Fruit fly (Drosophila melanogaster) whole organism, embryonic: ENCODE measurements around the gene CG31875.

Experiments
- Asciz ChIP-seq: fragments of 200-800 bp; sonication (Bioruptor generic); optimal IDR thresholded peaks from 2 replicates; lab custom pipeline; 2017; ENCODE audit warnings: missing biosample characterization, mild to moderate bottlenecking, missing genetic modification characterization, missing genetic modification reagents
- BEAF-32 ChIP-seq: fragments of 200-800 bp; sonication (Bioruptor generic); optimal IDR thresholded peaks from 3 replicates; lab custom pipeline; 2017; ENCODE audit warnings: missing biosample characterization, missing genetic modification characterization, mild to moderate bottlenecking, moderate library complexity, missing genetic modification reagents
- CG10321 ChIP-seq: fragments of 200-800 bp; sonication (Bioruptor generic); IDR thresholded peaks from 2 replicates; pipeline ENCODE4 v1.3.6; 2022; ENCODE audit warnings: missing biosample characterization, missing genetic modification characterization
- CG10431 ChIP-seq: fragments of 200-800 bp; sonication (Bioruptor generic); optimal IDR thresholded peaks from 3 replicates; lab custom pipeline; 2018; ENCODE audit warnings: missing biosample characterization, mild to moderate bottlenecking, missing genetic modification characterization
- CG13287 ChIP-seq: fragments of 200-800 bp; sonication (Bioruptor generic); IDR thresholded peaks from 2 replicates; pipeline ENCODE4 v1.3.6; 2022; ENCODE audit warnings: missing biosample characterization, missing genetic modification characterization; ENCODE audit not compliant: partially characterized antibody
- CG15073 ChIP-seq: fragments of 200-800 bp; sonication (Bioruptor generic); optimal IDR thresholded peaks from 2 replicates; lab custom pipeline; 2016; ENCODE audit warnings: missing biosample characterization, missing genetic modification characterization
- CG17186 ChIP-seq: fragments of 200-800 bp; sonication (Bioruptor generic); optimal IDR thresholded peaks from 3 replicates; lab custom pipeline; 2017; ENCODE audit warnings: missing biosample characterization, missing genetic modification reagents, missing genetic modification characterization
- CG17385 ChIP-seq: fragments of 200-800 bp; sonication (Bioruptor generic); optimal IDR thresholded peaks from 3 replicates; lab custom pipeline; 2018; ENCODE audit warnings: missing biosample characterization, mild to moderate bottlenecking, missing genetic modification characterization
- CG2116 ChIP-seq: fragments of 200-800 bp; sonication (Bioruptor generic); optimal IDR thresholded peaks from 3 replicates; lab custom pipeline; 2018; ENCODE audit warnings: missing biosample characterization, mild to moderate bottlenecking, missing genetic modification characterization
- CG2712 ChIP-seq: fragments of 200-800 bp; optimal IDR thresholded peaks from 3 replicates; lab custom pipeline; 2019; ENCODE audit warnings: missing biosample characterization, mild to moderate bottlenecking, missing genetic modification characterization, moderate library complexity
- CG31224 ChIP-seq: fragments of 200-800 bp; sonication (Bioruptor generic); IDR thresholded peaks from 2 replicates; pipeline ENCODE4 v1.3.6; 2022; ENCODE audit warnings: missing biosample characterization, missing genetic modification characterization
- CG34422 ChIP-seq: fragments of 200-800 bp; sonication (Bioruptor generic); IDR thresholded peaks from 3 replicates; pipeline ENCODE4 v1.3.6; 2022; ENCODE audit warnings: missing biosample characterization, missing genetic modification characterization
- CG3995 ChIP-seq: fragments of 200-800 bp; sonication (Bioruptor generic); optimal IDR thresholded peaks from 3 replicates; lab custom pipeline; 2016; ENCODE audit warnings: missing biosample characterization, missing genetic modification characterization
- CG4854 ChIP-seq: fragments of 200-800 bp; sonication (Bioruptor generic); optimal IDR thresholded peaks from 2 replicates; lab custom pipeline; 2016; ENCODE audit warnings: missing biosample characterization, missing genetic modification characterization, inconsistent platforms
- CG6813 ChIP-seq: fragments of 200-800 bp; sonication (Bioruptor generic); optimal IDR thresholded peaks from 2 replicates; lab custom pipeline; 2017; ENCODE audit warnings: missing biosample characterization, missing genetic modification characterization, mild to moderate bottlenecking, moderate library complexity, missing genetic modification reagents
- CG7928 ChIP-seq: fragments of 200-800 bp; sonication (Bioruptor generic); optimal IDR thresholded peaks from 2 replicates; lab custom pipeline; 2017; ENCODE audit warnings: missing biosample characterization, mild to moderate bottlenecking, missing genetic modification characterization
- CG9609 ChIP-seq: fragments of 200-800 bp; sonication (Bioruptor generic); optimal IDR thresholded peaks from 3 replicates; lab custom pipeline; 2016; ENCODE audit warnings: missing biosample characterization, missing genetic modification characterization
- D ChIP-seq, 2 experiments: fragments of 200-800 bp in 1 of 2; fragments of >200 bp in 1 of 2; sonication (Bioruptor generic) in 1 of 2; optimal IDR thresholded peaks; 2 replicates in 1 of 2; 3 replicates in 1 of 2; lab custom pipeline; 2017; ENCODE audit warnings: mild to moderate bottlenecking in 1 of 2, missing biosample characterization in 1 of 2, missing genetic modification characterization in 1 of 2, missing genetic modification reagents in 1 of 2
- Dref ChIP-seq: fragments of 200-800 bp; sonication (Bioruptor generic); IDR thresholded peaks from 2 replicates; pipeline ENCODE4 v1.3.6; 2022; ENCODE audit warnings: missing biosample characterization, missing genetic modification characterization
- Med ChIP-seq: fragments of 200-800 bp; sonication (Bioruptor generic); peaks from one replicate; lab custom pipeline; 2016; ENCODE audit warnings: missing biosample characterization, missing genetic modification characterization, mild to moderate bottlenecking, inconsistent platforms, moderate library complexity
- Nf-YC ChIP-seq: fragments of 200-800 bp; optimal IDR thresholded peaks from 3 replicates; lab custom pipeline; 2019; ENCODE audit warnings: missing biosample characterization, mild to moderate bottlenecking, missing genetic modification characterization, moderate library complexity
- Pdp1 ChIP-seq, 2 experiments: fragments of 200-800 bp; sonication (Bioruptor generic); optimal IDR thresholded peaks; 3 replicates each; lab custom pipeline; 2016; ENCODE audit warnings: missing biosample characterization in 2 of 2, missing genetic modification characterization in 2 of 2, mild to moderate bottlenecking in 1 of 2, moderate library complexity in 1 of 2
- Scr ChIP-seq: fragments of 200-800 bp; sonication (Bioruptor generic); IDR thresholded peaks from 2 replicates; pipeline ENCODE4 v1.3.6; 2022; ENCODE audit warnings: missing biosample characterization, missing genetic modification characterization; ENCODE audit not compliant: partially characterized antibody
- Six4 ChIP-seq: fragments of 200-800 bp; sonication (Bioruptor generic); optimal IDR thresholded peaks from 2 replicates; lab custom pipeline; 2016; ENCODE audit warnings: missing biosample characterization, missing genetic modification characterization
- Sox100B ChIP-seq: fragments of 200-800 bp; sonication (Bioruptor generic); optimal IDR thresholded peaks from 3 replicates; lab custom pipeline; 2018; ENCODE audit warnings: missing biosample characterization, mild to moderate bottlenecking, missing genetic modification characterization
- Sry-β ChIP-seq: fragments of 200-800 bp; sonication (Bioruptor generic); optimal IDR thresholded peaks from 2 replicates; lab custom pipeline; 2018; ENCODE audit warnings: missing biosample characterization, mild to moderate bottlenecking, missing genetic modification characterization, moderate library complexity
- Stat92E ChIP-seq, 3 experiments: fragments of >200 bp in 2 of 3; fragments of 200-800 bp in 1 of 3; sonication (Bioruptor generic) in 1 of 3; optimal IDR thresholded peaks; 2 replicates each; lab custom pipeline; 2017 to 2019; ENCODE audit warnings: missing biosample characterization in 3 of 3, missing genetic modification characterization in 3 of 3, mild to moderate bottlenecking in 1 of 3, moderate library complexity in 1 of 3
- ac ChIP-seq: fragments of 200-800 bp; sonication (Bioruptor generic); optimal IDR thresholded peaks from 3 replicates; lab custom pipeline; 2017; ENCODE audit warnings: missing biosample characterization, mild to moderate bottlenecking, missing genetic modification characterization
- ara ChIP-seq: fragments of 200-800 bp; sonication (Bioruptor generic); IDR thresholded peaks from 2 replicates; pipeline ENCODE4 v1.3.6; 2022; ENCODE audit warnings: missing biosample characterization, missing genetic modification characterization
- ato ChIP-seq: fragments of 200-800 bp; sonication (Bioruptor generic); IDR thresholded peaks from 2 replicates; pipeline ENCODE4 v1.3.6; 2022; ENCODE audit warnings: missing biosample characterization, missing genetic modification characterization; ENCODE audit not compliant: partially characterized antibody
- bbx ChIP-seq: fragments of 200-800 bp; sonication (Bioruptor generic); IDR thresholded peaks from 2 replicates; pipeline ENCODE4 v1.3.6; 2022; ENCODE audit warnings: missing biosample characterization, missing genetic modification characterization; ENCODE audit not compliant: partially characterized antibody
- bcd ChIP-seq: fragments of 200-800 bp; sonication (Bioruptor generic); optimal IDR thresholded peaks from 2 replicates; lab custom pipeline; 2017; ENCODE audit warnings: missing biosample characterization, mild to moderate bottlenecking, missing genetic modification characterization
- dmrt99B ChIP-seq: fragments of 200-800 bp; sonication (Bioruptor generic); optimal IDR thresholded peaks from 2 replicates; lab custom pipeline; 2018; ENCODE audit warnings: missing biosample characterization, mild to moderate bottlenecking, missing genetic modification characterization, moderate library complexity
- dysf ChIP-seq: fragments of 200-800 bp; sonication (Bioruptor generic); IDR thresholded peaks from 3 replicates; pipeline ENCODE4 v1.3.6; 2022; ENCODE audit warnings: missing biosample characterization, missing genetic modification characterization
- gcm ChIP-seq: fragments of 200-800 bp; sonication (Bioruptor generic); optimal IDR thresholded peaks from 2 replicates; lab custom pipeline; 2019; ENCODE audit warnings: missing biosample characterization, mild to moderate bottlenecking, missing genetic modification characterization, moderate library complexity
- gcm2 ChIP-seq: fragments of 200-800 bp; sonication (Bioruptor generic); optimal IDR thresholded peaks from 2 replicates; lab custom pipeline; 2016; ENCODE audit warnings: missing biosample characterization, missing genetic modification characterization
- gsb ChIP-seq: fragments of 200-800 bp; sonication (Bioruptor generic); IDR thresholded peaks from 2 replicates; pipeline ENCODE4 v1.3.6; 2022; ENCODE audit warnings: missing biosample characterization, missing genetic modification characterization
- h ChIP-seq: fragments of >200 bp; optimal IDR thresholded peaks from 2 replicates; lab custom pipeline; 2017
- insv ChIP-seq, 2 experiments: fragments of 200-800 bp; sonication (Bioruptor generic); optimal IDR thresholded peaks; 3 replicates each; lab custom pipeline; 2016 to 2018; ENCODE audit warnings: missing biosample characterization in 2 of 2, missing genetic modification characterization in 2 of 2
- mld ChIP-seq: fragments of 200-800 bp; sonication (Bioruptor generic); IDR thresholded peaks from 3 replicates; pipeline ENCODE4 v1.3.6; 2022; ENCODE audit warnings: missing biosample characterization, missing genetic modification characterization; ENCODE audit not compliant: partially characterized antibody
- nerfin-2 ChIP-seq: fragments of 200-800 bp; sonication (Bioruptor generic); IDR thresholded peaks from 2 replicates; pipeline ENCODE4 v1.3.6; 2022; ENCODE audit warnings: missing biosample characterization, missing genetic modification characterization; ENCODE audit not compliant: partially characterized antibody
- ssp ChIP-seq: fragments of 200-800 bp; sonication (Bioruptor generic); IDR thresholded peaks from 2 replicates; pipeline ENCODE4 v1.3.6; 2022; ENCODE audit warnings: missing biosample characterization, missing genetic modification characterization
- stwl ChIP-seq: fragments of 200-800 bp; sonication (Bioruptor generic); optimal IDR thresholded peaks from 3 replicates; lab custom pipeline; 2018; ENCODE audit warnings: missing biosample characterization, mild to moderate bottlenecking, missing genetic modification characterization, moderate library complexity
- tio ChIP-seq: fragments of 200-800 bp; sonication (Bioruptor generic); optimal IDR thresholded peaks from 2 replicates; lab custom pipeline; 2017; ENCODE audit warnings: missing biosample characterization, missing genetic modification characterization, inconsistent platforms
- trem ChIP-seq: fragments of 200-800 bp; optimal IDR thresholded peaks from 3 replicates; lab custom pipeline; 2019; ENCODE audit warnings: missing biosample characterization, mild to moderate bottlenecking, missing genetic modification characterization, moderate library complexity
- yki ChIP-seq: fragments of >200 bp; optimal IDR thresholded peaks from 3 replicates; lab custom pipeline; 2018
- z ChIP-seq: fragments of 200-800 bp; sonication (Bioruptor generic); IDR thresholded peaks from 3 replicates; pipeline ENCODE4 v1.3.6; 2022; ENCODE audit warnings: missing biosample characterization, missing genetic modification characterization

Gene CG31875

DNA sequence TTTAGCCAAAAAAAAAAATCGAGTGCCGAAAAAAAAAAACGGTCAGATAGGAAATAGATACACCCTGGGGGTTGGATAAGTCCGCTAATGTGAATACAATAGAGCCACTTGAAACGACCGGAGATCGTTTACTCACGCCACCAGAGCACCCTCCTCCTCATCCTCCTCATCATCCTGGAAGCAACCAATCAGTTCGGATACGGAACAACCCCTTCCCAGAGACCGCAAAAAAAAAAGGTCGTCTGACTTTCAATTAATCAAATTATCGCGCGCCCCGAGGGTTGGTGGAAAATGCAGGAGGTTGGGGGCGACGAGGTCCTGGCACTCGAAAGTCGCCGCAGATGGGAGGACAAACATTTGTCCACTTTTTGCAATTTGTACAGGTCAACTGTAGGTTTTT, 29.9 kb downstream of the CG31875 start (continued):
- TF ChIP-seq BEAF-32 (GFP tag; lab: Kevin White, UChicago): no peak
- no peak for TF ChIP-seq CG31224 (GFP tag; lab: Robert Waterston, UW)
- 0 out of 3 replicates have a peak, but pooled peaks have one; percentile 17 for TF ChIP-seq mld (GFP tag; lab: Robert Waterston, UW)
- no peak for TF ChIP-seq CG34422 (GFP tag; lab: Robert Waterston, UW)
- TF ChIP-seq, all 482 proteins: peak for 5

- TF ChIP-seq CG13287 (GFP tag; lab: Robert Waterston, UW) (peak; percentile 76), CG2712 (tag; lab: Kevin White, UChicago) (peak; percentile 20), CG10431 (no peak), bbx (GFP tag; lab: Robert Waterston, UW) (0 out of 2 replicates have a peak, but pooled peaks have one; percentile 27), stwl (tag; lab: Kevin White, UChicago) (peak; percentile 6), Pdp1 (GFP tag; optimal IDR thresholded peaks at IDR 0.05; lab: Kevin White, UChicago) (peak in 1 of 2 experiments; percentile 74), Stat92E (GFP tag; optimal IDR thresholded peaks at IDR 0.05; lab: Kevin White, UChicago) (no peak), CG17186 (GFP tag; lab: Kevin White, UChicago) (no peak), gcm2 (GFP tag; lab: Kevin White, UChicago) (no peak), CG2116 (peak; percentile 45), Med (GFP tag; lab: Kevin White, UChicago) (peak; percentile 70), Sox100B (GFP tag; lab: Kevin White, UChicago) (no peak), ac (GFP tag; lab: Kevin White, UChicago) (no peak), trem (peak; percentile 20), ssp (GFP tag; lab: Robert Waterston, UW) (no peak), CG17385 (GFP tag; lab: Kevin White, UChicago) (no peak), Nf-YC (no peak), CG7928 (GFP tag; lab: Kevin White, UChicago) (no peak), gsb (no peak), gcm (GFP tag; lab: Kevin White, UChicago) (no peak), CG9609 (GFP tag; lab: Kevin White, UChicago) (no peak), CG4854 (GFP tag; lab: Kevin White, UChicago) (no peak), Scr (GFP tag; lab: Robert Waterston, UW) (peak; percentile 50), yki (lab: Kevin White, UChicago) (no peak), dmrt99B (tag; lab: Kevin White, UChicago) (no peak), bcd (GFP tag; lab: Kevin White, UChicago) (no peak), tio (GFP tag; lab: Kevin White, UChicago) (no peak), Dref (GFP tag; lab: Robert Waterston, UW) (peak; percentile 83), CG6813 (GFP tag; lab: Kevin White, UChicago) (no peak), Asciz (GFP tag; lab: Kevin White, UChicago) (no peak), nerfin-2 (GFP tag; lab: Robert Waterston, UW) (peak; percentile 65; the same call in 1 of the 2 replicates), dysf (no peak), BEAF-32 (GFP tag; lab: Kevin White, UChicago) (peak; percentile 37), D (optimal IDR thresholded peaks at IDR 0.05; lab: Kevin White, UChicago) (no peak), D (GFP tag; optimal IDR thresholded peaks at IDR 0.05; lab: Kevin White, UChicago) (no peak), CG15073 (GFP tag; lab: Kevin White, UChicago) (no peak), insv (GFP tag; optimal IDR thresholded peaks at IDR 0.05; lab: Kevin White, UChicago) (no peak), CG10321 (GFP tag; lab: Robert Waterston, UW) (no peak), Sry-β (GFP tag; lab: Kevin White, UChicago) (no peak), ato (GFP tag; lab: Robert Waterston, UW) (peak; percentile 70), z (no peak), h (lab: Kevin White, UChicago) (no peak), CG3995 (no peak), ara (GFP tag; lab: Robert Waterston, UW) (no peak), Six4 (GFP tag; lab: Kevin White, UChicago) (no peak)
Measured at dm6 chr2L:9968201-9968727, 34.3 kb downstream of the CG31875 start.
